Worm (Caenorhabditis elegans): ENCODE data around the gene rgr-1.

Gene rgr-1

ce11 chrIII:9393114-9393780 is at the start of gene rgr-1, which contains the start of gene gpr-2:
Gene rgr-1, plus strand, starts transcription at chrIII:9393730.
Gene gpr-2, minus strand, starts transcription at chrIII:9393164.
- TF ChIP-seq skn-1 (tag; optimal IDR thresholded peaks at IDR 0.05) (no peak), hlh-17 (GFP tag; optimal IDR thresholded peaks at IDR 0.05; ENCODE audit: borderline replicate concordance) (no peak), zip-4 (GFP tag; optimal IDR thresholded peaks at IDR 0.05) (no peak), mdl-1 (tag; optimal IDR thresholded peaks at IDR 0.05) (peak in 1 of 2 experiments; percentile 23), blmp-1 (tag; optimal IDR thresholded peaks at IDR 0.05) (peak; percentile 52), lir-3 (tag; optimal IDR thresholded peaks at IDR 0.05; ENCODE audit: poor library complexity) (no peak), lin-15B (tag; optimal IDR thresholded peaks at IDR 0.05) (peak; percentile 23), unc-98 (GFP tag; IDR thresholded peaks at IDR 0.05) (no peak), mep-1 (tag; optimal IDR thresholded peaks at IDR 0.05) (peak; percentile 29), irx-1 (tag; optimal IDR thresholded peaks at IDR 0.05) (peak; percentile 4), aly-2 (tag; optimal IDR thresholded peaks at IDR 0.05) (no peak), aha-1 (tag; optimal IDR thresholded peaks at IDR 0.05) (no peak), lin-39 (tag; optimal IDR thresholded peaks at IDR 0.05) (no peak), C04F5.9 (tag; optimal IDR thresholded peaks at IDR 0.05) (peak; percentile 23), nhr-20 (tag; optimal IDR thresholded peaks at IDR 0.05) (no peak), sup-37 (GFP tag; optimal IDR thresholded peaks at IDR 0.05) (no peak), egl-13 (tag; optimal IDR thresholded peaks at IDR 0.05) (no peak), fkh-8 (tag; optimal IDR thresholded peaks at IDR 0.05) (no peak), nhr-71 (tag; optimal IDR thresholded peaks at IDR 0.05) (peak; percentile 37), ceh-82 (tag; optimal IDR thresholded peaks at IDR 0.05) (peak in 2 of 3 experiments; percentile 27 to 46), swsn-7 (tag; optimal IDR thresholded peaks at IDR 0.05) (peak; percentile 40), nhr-19 (GFP tag; conservative IDR thresholded peaks at IDR 0.05) (peak; percentile 49), C16A3.4 (tag; optimal IDR thresholded peaks at IDR 0.05) (no peak), ama-1 (optimal IDR thresholded peaks at IDR 0.05) (no peak), F16B12.6 (tag; optimal IDR thresholded peaks at IDR 0.05) (peak; percentile 90), nhr-28 (tag; optimal IDR thresholded peaks at IDR 0.05) (no peak), hlh-4 (tag; optimal IDR thresholded peaks at IDR 0.05) (no peak), efl-1 (optimal IDR thresholded peaks at IDR 0.05) (peak; percentile 59 to 88), efl-1 (GFP tag; optimal IDR thresholded peaks at IDR 0.05 in 1 of 2) (peak; percentile 88 to 99), lin-13 (GFP tag; optimal IDR thresholded peaks at IDR 0.05) (no peak), ztf-4 (tag; optimal IDR thresholded peaks at IDR 0.05) (no peak), nhr-85 (tag) (peak; percentile 73), nhr-47 (tag; optimal IDR thresholded peaks at IDR 0.05) (peak; percentile 65), pax-3 (tag; optimal IDR thresholded peaks at IDR 0.05) (no peak), ceh-8 (GFP tag; optimal IDR thresholded peaks at IDR 0.05) (no peak), nhr-77 (tag; optimal IDR thresholded peaks at IDR 0.05) (no peak), lsy-2 (tag; optimal IDR thresholded peaks at IDR 0.05) (peak; percentile 56 to 72), isw-1 (GFP tag; IDR thresholded peaks at IDR 0.05) (peak; percentile 11; the same call in 1 of the 2 replicates), nhr-11 (tag; optimal IDR thresholded peaks at IDR 0.05) (no peak), unc-30 (tag; optimal IDR thresholded peaks at IDR 0.05) (no peak), rnt-1 (tag; optimal IDR thresholded peaks at IDR 0.05) (peak; percentile 57), dsc-1 (tag; optimal IDR thresholded peaks at IDR 0.05) (peak; percentile 26), unc-130 (tag; optimal IDR thresholded peaks at IDR 0.05) (peak; percentile 61), lin-35 (GFP tag; optimal IDR thresholded peaks at IDR 0.05) (peak; percentile 85 to 94), dpl-1 (GFP tag; optimal IDR thresholded peaks at IDR 0.05) (peak; percentile 77 to 90 (median 87))
